Worm (Caenorhabditis elegans) whole organism, L2 larva: ENCODE measurements around the gene str-230.

Experiments used
- C34F6.9 ChIP-seq: fragments of 150-350 bp; optimal IDR thresholded peaks from 2 replicates; lab custom pipeline; 2014; ENCODE audit warnings: missing biosample characterization, missing genetic modification characterization
- F13H6.1 ChIP-seq: sonication (generic microtip); optimal IDR thresholded peaks from 2 replicates; lab custom pipeline; 2016; ENCODE audit warnings: missing genetic modification characterization, missing compliant biosample characterization
- R02D3.7 ChIP-seq: fragments of 150-350 bp; optimal IDR thresholded peaks from 2 replicates; lab custom pipeline; 2014; ENCODE audit warnings: missing biosample characterization, missing genetic modification characterization
- ZK546.5 ChIP-seq: sonication (generic microtip); optimal IDR thresholded peaks from 2 replicates; lab custom pipeline; 2017; ENCODE audit warnings: missing biosample characterization, missing genetic modification characterization
- alr-1 ChIP-seq: fragments of 150-350 bp; optimal IDR thresholded peaks from 2 replicates; lab custom pipeline; 2014; ENCODE audit warnings: missing biosample characterization, missing genetic modification characterization
- aly-2 ChIP-seq: fragments of 150-350 bp; optimal IDR thresholded peaks from 2 replicates; lab custom pipeline; 2014; ENCODE audit warnings: missing biosample characterization, missing genetic modification characterization
- ama-1 ChIP-seq: fragments of 150-350 bp; optimal IDR thresholded peaks from 2 replicates; lab custom pipeline; 2018; ENCODE audit warnings: inconsistent platforms
- ceh-16 ChIP-seq: fragments of 150-350 bp; optimal IDR thresholded peaks from 2 replicates; lab custom pipeline; 2014; ENCODE audit warnings: missing biosample characterization, missing genetic modification characterization
- crh-2 ChIP-seq: sonication (generic microtip); optimal IDR thresholded peaks from 2 replicates; lab custom pipeline; 2017; ENCODE audit warnings: missing biosample characterization, missing genetic modification characterization
- dmd-4 ChIP-seq: sonication (generic microtip); optimal IDR thresholded peaks from 2 replicates; lab custom pipeline; 2017; ENCODE audit warnings: missing biosample characterization, missing genetic modification characterization
- egl-27 ChIP-seq: sonication (generic microtip); optimal IDR thresholded peaks from 3 replicates; lab custom pipeline; 2017; ENCODE audit warnings: missing biosample characterization, missing genetic modification reagents, missing genetic modification characterization
- elt-1 ChIP-seq: fragments of 150-350 bp; optimal IDR thresholded peaks from 2 replicates; lab custom pipeline; 2014; ENCODE audit warnings: missing biosample characterization, missing genetic modification characterization
- fos-1 ChIP-seq: fragments of 150-350 bp; optimal IDR thresholded peaks from 2 replicates; lab custom pipeline; 2014; ENCODE audit warnings: missing biosample characterization, missing genetic modification characterization
- gmeb-1 ChIP-seq: fragments of 150-350 bp; optimal IDR thresholded peaks from 2 replicates; lab custom pipeline; 2014; ENCODE audit warnings: missing biosample characterization, missing genetic modification characterization
- lin-11 ChIP-seq: fragments of 150-350 bp; sonication (generic microtip); optimal IDR thresholded peaks from 2 replicates; lab custom pipeline; 2014; ENCODE audit warnings: missing biosample characterization, missing genetic modification characterization, inconsistent platforms, mixed read lengths
- lin-13 ChIP-seq: fragments of 150-350 bp; optimal IDR thresholded peaks from 2 replicates; lab custom pipeline; 2014; ENCODE audit warnings: missing biosample characterization, missing genetic modification reagents, missing genetic modification characterization
- lin-39 ChIP-seq: fragments of 150-350 bp; optimal IDR thresholded peaks from 2 replicates; lab custom pipeline; 2014; ENCODE audit warnings: missing biosample characterization, missing genetic modification reagents, missing genetic modification characterization
- lsy-2 ChIP-seq, 2 experiments: fragments of 150-350 bp in 1 of 2; sonication (generic microtip) in 1 of 2; optimal IDR thresholded peaks; 2 replicates each; lab custom pipeline; 2014 to 2017; ENCODE audit warnings: missing biosample characterization in 2 of 2, missing genetic modification characterization in 2 of 2
- mab-5 ChIP-seq: fragments of 150-350 bp; optimal IDR thresholded peaks from 2 replicates; lab custom pipeline; 2014; ENCODE audit warnings: missing biosample characterization, missing genetic modification characterization
- nhr-10 ChIP-seq: sonication (generic microtip); optimal IDR thresholded peaks from 2 replicates; lab custom pipeline; 2017; ENCODE audit warnings: missing biosample characterization, missing genetic modification characterization
- nhr-129 ChIP-seq: fragments of 150-350 bp; optimal IDR thresholded peaks from 2 replicates; lab custom pipeline; 2014; ENCODE audit warnings: missing biosample characterization, missing genetic modification characterization
- nhr-23 ChIP-seq: fragments of 150-350 bp; optimal IDR thresholded peaks from 2 replicates; lab custom pipeline; 2014; ENCODE audit warnings: missing biosample characterization, missing genetic modification reagents, missing genetic modification characterization
- nhr-25 ChIP-seq: fragments of 150-350 bp; sonication (generic microtip); optimal IDR thresholded peaks from 3 replicates; lab custom pipeline; 2014; ENCODE audit warnings: missing biosample characterization, missing genetic modification characterization
- nhr-6 ChIP-seq: fragments of 150-350 bp; optimal IDR thresholded peaks from 2 replicates; lab custom pipeline; 2014; ENCODE audit warnings: missing biosample characterization, missing genetic modification characterization
- nhr-77 ChIP-seq: fragments of 150-350 bp; optimal IDR thresholded peaks from 2 replicates; lab custom pipeline; 2014; ENCODE audit warnings: missing biosample characterization, missing genetic modification characterization
- sem-4 ChIP-seq: fragments of 150-350 bp; optimal IDR thresholded peaks from 2 replicates; lab custom pipeline; 2014; ENCODE audit warnings: missing biosample characterization, missing genetic modification reagents, missing genetic modification characterization
- skn-1 ChIP-seq: sonication (generic microtip); optimal IDR thresholded peaks from 2 replicates; lab custom pipeline; 2017; ENCODE audit warnings: missing biosample characterization, missing genetic modification characterization
- sma-3 ChIP-seq: sonication (generic microtip); optimal IDR thresholded peaks from 2 replicates; lab custom pipeline; 2016; ENCODE audit warnings: missing genetic modification reagents, missing genetic modification characterization, missing compliant biosample characterization
- sma-9 ChIP-seq, 2 experiments: fragments of 150-350 bp in 1 of 2; sonication (generic microtip) in 1 of 2; optimal IDR thresholded peaks; 2 replicates each; lab custom pipeline; 2014 to 2016; ENCODE audit warnings: missing genetic modification characterization in 2 of 2, mild to moderate bottlenecking in 1 of 2, missing biosample characterization in 1 of 2, missing compliant biosample characterization in 1 of 2, missing genetic modification reagents in 1 of 2, moderate library complexity in 1 of 2
- snpc-4 ChIP-seq: fragments of 150-350 bp; optimal IDR thresholded peaks from 2 replicates; lab custom pipeline; 2014; ENCODE audit warnings: missing biosample characterization, missing genetic modification characterization
- unc-39 ChIP-seq: fragments of 150-350 bp; optimal IDR thresholded peaks from 2 replicates; lab custom pipeline; 2014; ENCODE audit warnings: missing biosample characterization, missing genetic modification characterization
- unc-55 ChIP-seq: fragments of 150-350 bp; sonication (generic microtip); optimal IDR thresholded peaks from 3 replicates; lab custom pipeline; 2014; ENCODE audit warnings: missing biosample characterization, missing genetic modification reagents, missing genetic modification characterization
- zag-1 ChIP-seq: fragments of 150-350 bp; optimal IDR thresholded peaks from 2 replicates; lab custom pipeline; 2014; ENCODE audit warnings: missing biosample characterization, missing genetic modification characterization
- ztf-1 ChIP-seq: fragments of 200-800 bp; sonication (Bioruptor generic); conservative IDR thresholded peaks from 2 replicates; pipeline ENCODE4 v1.3.6; 2022; ENCODE audit warnings: missing genetic modification characterization, missing compliant biosample characterization
- ztf-11 ChIP-seq: sonication (generic microtip); optimal IDR thresholded peaks from 2 replicates; lab custom pipeline; 2017; ENCODE audit warnings: missing biosample characterization, missing genetic modification characterization
- ztf-4 ChIP-seq: fragments of 150-350 bp; optimal IDR thresholded peaks from 2 replicates; lab custom pipeline; 2014; ENCODE audit warnings: missing biosample characterization, missing genetic modification characterization

The str-230 gene

ce11 chrV:14187104-14187503, 23.5 kb downstream of the str-230 start:
- TF ChIP-seq lin-13 (no peak), snpc-4 (no peak), aly-2 (tag; lab: Kevin White, UChicago) (no peak)

ce11 chrV:14185438-14185837, 25.2 kb downstream of the str-230 start, which contains the start of the genes trm-1 and ints-2:
TSS of gene trm-1 (minus strand) at chrV:14185612.
TSS of gene ints-2 (plus strand) at chrV:14185686.
- TF ChIP-seq aly-2 (tag; lab: Kevin White, UChicago): no peak
- TF ChIP-seq sem-4 (tag; lab: Kevin White, UChicago): peak; percentile 22
- peak; percentile 65 for TF ChIP-seq egl-27 (tag; lab: Kevin White, UChicago)
- peak; percentile 73 for TF ChIP-seq gmeb-1 (tag; lab: Kevin White, UChicago)
- TF ChIP-seq C34F6.9 (tag; lab: Kevin White, UChicago): peak; percentile 86
- peak; percentile 60 for TF ChIP-seq nhr-129 (tag; lab: Kevin White, UChicago)
- peak; percentile 56 for TF ChIP-seq lin-13
- TF ChIP-seq lin-11 (tag; lab: Kevin White, UChicago): no peak
- peak; percentile 13 for TF ChIP-seq nhr-10 (tag; lab: Kevin White, UChicago)
- no peak for TF ChIP-seq nhr-77 (tag; lab: Kevin White, UChicago)
- TF ChIP-seq fos-1 (tag; lab: Kevin White, UChicago): peak; percentile 30
- TF ChIP-seq ceh-16 (tag; lab: Kevin White, UChicago): no peak
- TF ChIP-seq sma-3 (GFP tag; lab: Kevin White, UChicago): peak; percentile 51
- TF ChIP-seq nhr-6 (tag; lab: Kevin White, UChicago): no peak
- TF ChIP-seq mab-5 (tag; lab: Kevin White, UChicago): no peak
- TF ChIP-seq ama-1: peak; percentile 25
- peak; percentile 68 for TF ChIP-seq nhr-25 (tag; lab: Kevin White, UChicago)
- TF ChIP-seq crh-2 (tag; lab: Kevin White, UChicago): peak; percentile 64
- TF ChIP-seq zag-1 (tag; lab: Kevin White, UChicago): peak; percentile 42
- TF ChIP-seq alr-1: no peak
- TF ChIP-seq lsy-2 (tag; optimal IDR thresholded peaks at IDR 0.05; lab: Kevin White, UChicago): peak; percentile 60 to 80
- TF ChIP-seq dmd-4: no peak
- no peak for TF ChIP-seq nhr-23 (tag; lab: Kevin White, UChicago)
- TF ChIP-seq sma-9 (GFP tag; optimal IDR thresholded peaks at IDR 0.05; lab: Kevin White, UChicago): peak; percentile 63
- TF ChIP-seq sma-9 (tag; optimal IDR thresholded peaks at IDR 0.05; lab: Kevin White, UChicago): no peak
- peak; percentile 82 for TF ChIP-seq unc-55
- TF ChIP-seq snpc-4: no peak
- no peak for TF ChIP-seq ztf-11 (tag; lab: Kevin White, UChicago)
- no peak for TF ChIP-seq lin-39 (tag; lab: Kevin White, UChicago)
- TF ChIP-seq elt-1 (tag; lab: Kevin White, UChicago): no peak
- peak; percentile 45 for TF ChIP-seq F13H6.1 (tag; lab: Kevin White, UChicago)

ce11 chrV:14182860-14183259, 27.8 kb downstream of the str-230 start, which contains the start of gene cest-2.3:
TSS of gene cest-2.3 (minus strand) at chrV:14182960.
- TF ChIP-seq zag-1 (tag; lab: Kevin White, UChicago) (no peak), unc-55 (no peak)

ce11 chrV:14179947-14180346, 30.7 kb downstream of the str-230 start, which contains the start of gene ZC376.8:
TSS of gene ZC376.8 (plus strand) at chrV:14180247.
- TF ChIP-seq skn-1 (tag; lab: Kevin White, UChicago): no peak
- no peak for TF ChIP-seq ztf-1 (GFP tag; lab: Robert Waterston, UW)
- no peak for TF ChIP-seq ztf-4 (tag; lab: Kevin White, UChicago)
- no peak for TF ChIP-seq sma-3 (GFP tag; lab: Kevin White, UChicago)
- no peak for TF ChIP-seq nhr-23 (tag; lab: Kevin White, UChicago)
- no peak for TF ChIP-seq ceh-16 (tag; lab: Kevin White, UChicago)
- TF ChIP-seq sma-9 (GFP tag; optimal IDR thresholded peaks at IDR 0.05; lab: Kevin White, UChicago): no peak
- TF ChIP-seq sma-9 (tag; optimal IDR thresholded peaks at IDR 0.05; lab: Kevin White, UChicago): no peak
- TF ChIP-seq ZK546.5: no peak
- no peak for TF ChIP-seq R02D3.7
- TF ChIP-seq unc-39: no peak
- TF ChIP-seq crh-2 (tag; lab: Kevin White, UChicago): no peak
